Fruit fly (Drosophila melanogaster) whole organism, prepupa: ENCODE data around the gene RSG7.

Experiments used
- CG11902 ChIP-seq: fragments of 200-800 bp; sonication (Bioruptor generic); optimal IDR thresholded peaks from 3 replicates; lab custom pipeline; 2016; ENCODE audit warnings: missing biosample characterization, missing genetic modification characterization
- CG15336 ChIP-seq: fragments of 200-800 bp; sonication (Bioruptor generic); IDR thresholded peaks from 2 replicates; pipeline ENCODE4 v1.3.6; 2022; ENCODE audit warnings: missing biosample characterization, missing genetic modification characterization
- CG1621 ChIP-seq: fragments of 200-800 bp; sonication (Bioruptor generic); optimal IDR thresholded peaks from 3 replicates; lab custom pipeline; 2018; ENCODE audit warnings: missing biosample characterization, mild to moderate bottlenecking, missing genetic modification characterization
- CG6163 ChIP-seq: fragments of 200-800 bp; sonication (Bioruptor generic); IDR thresholded peaks from 3 replicates; pipeline ENCODE4 v1.3.6; 2022; ENCODE audit warnings: missing biosample characterization, missing genetic modification characterization
- CG6276 ChIP-seq: fragments of 200-800 bp; sonication (Bioruptor generic); optimal IDR thresholded peaks from 2 replicates; lab custom pipeline; 2017; ENCODE audit warnings: missing biosample characterization, mild to moderate bottlenecking, missing genetic modification characterization
- CG6854 ChIP-seq: fragments of 200-800 bp; sonication (Bioruptor generic); optimal IDR thresholded peaks from 2 replicates; lab custom pipeline; 2017; ENCODE audit warnings: missing biosample characterization, mild to moderate bottlenecking, missing genetic modification characterization
- CG8119 ChIP-seq: fragments of 200-800 bp; sonication (Bioruptor generic); IDR thresholded peaks from 3 replicates; pipeline ENCODE4 v1.3.6; 2022; ENCODE audit warnings: missing biosample characterization, missing genetic modification characterization
- Eip78C ChIP-seq: fragments of 200-800 bp; sonication (Bioruptor generic); peaks from one replicate; lab custom pipeline; 2016; ENCODE audit warnings: missing biosample characterization, missing genetic modification characterization
- Ets21C ChIP-seq: fragments of 200-800 bp; sonication (Bioruptor generic); optimal IDR thresholded peaks from 3 replicates; lab custom pipeline; 2016; ENCODE audit warnings: missing biosample characterization, missing genetic modification characterization
- Gug ChIP-seq: fragments of 200-800 bp; sonication (Bioruptor generic); IDR thresholded peaks from 2 replicates; pipeline ENCODE4 v1.3.6; 2022; ENCODE audit warnings: missing biosample characterization, missing genetic modification characterization
- Hr38 ChIP-seq: sonication (Bioruptor generic); optimal IDR thresholded peaks from 2 replicates; lab custom pipeline; 2016; ENCODE audit warnings: missing biosample characterization, missing genetic modification characterization
- Hr4 ChIP-seq: fragments of 200-800 bp; sonication (Bioruptor generic); optimal IDR thresholded peaks from 3 replicates; lab custom pipeline; 2016; ENCODE audit warnings: missing biosample characterization, missing genetic modification characterization
- Lpt ChIP-seq: fragments of 200-800 bp; sonication (Bioruptor generic); optimal IDR thresholded peaks from 3 replicates; lab custom pipeline; 2016; ENCODE audit warnings: missing biosample characterization, missing genetic modification characterization
- Met ChIP-seq: fragments of 200-800 bp; sonication (Bioruptor generic); optimal IDR thresholded peaks from 3 replicates; lab custom pipeline; 2016; ENCODE audit warnings: missing biosample characterization, missing genetic modification characterization
- Smox ChIP-seq: fragments of 200-800 bp; sonication (Bioruptor generic); optimal IDR thresholded peaks from 3 replicates; lab custom pipeline; 2016; ENCODE audit warnings: missing biosample characterization, missing genetic modification characterization
- Sox14 ChIP-seq: fragments of 200-800 bp; sonication (Bioruptor generic); optimal IDR thresholded peaks from 3 replicates; lab custom pipeline; 2016; ENCODE audit warnings: missing biosample characterization, missing genetic modification characterization
- Sox15 ChIP-seq: fragments of 200-800 bp; sonication (Bioruptor generic); optimal IDR thresholded peaks from 3 replicates; lab custom pipeline; 2016; ENCODE audit warnings: missing biosample characterization, missing genetic modification characterization
- acj6 ChIP-seq: fragments of 200-800 bp; sonication (Bioruptor generic); optimal IDR thresholded peaks from 3 replicates; lab custom pipeline; 2016; ENCODE audit warnings: missing biosample characterization, missing genetic modification characterization
- esn ChIP-seq: fragments of 200-800 bp; sonication (Bioruptor generic); optimal IDR thresholded peaks from 2 replicates; lab custom pipeline; 2016; ENCODE audit warnings: missing biosample characterization, mild to moderate bottlenecking, missing genetic modification characterization, moderate library complexity
- fkh ChIP-seq: fragments of 200-800 bp; sonication (Bioruptor generic); optimal IDR thresholded peaks from 3 replicates; lab custom pipeline; 2017; ENCODE audit warnings: missing biosample characterization, mild to moderate bottlenecking, missing genetic modification characterization, moderate library complexity
- lz ChIP-seq: fragments of 200-800 bp; sonication (Bioruptor generic); optimal IDR thresholded peaks from 3 replicates; lab custom pipeline; 2016; ENCODE audit warnings: missing biosample characterization, missing genetic modification characterization
- net ChIP-seq: fragments of 200-800 bp; sonication (Bioruptor generic); optimal IDR thresholded peaks from 3 replicates; lab custom pipeline; 2016; ENCODE audit warnings: missing biosample characterization, missing genetic modification characterization
- pdm3 ChIP-seq: fragments of 200-800 bp; sonication (Bioruptor generic); optimal IDR thresholded peaks from 3 replicates; lab custom pipeline; 2016; ENCODE audit warnings: missing biosample characterization, missing genetic modification characterization
- ss ChIP-seq, 2 experiments: fragments of 200-800 bp; sonication (Bioruptor generic); optimal IDR thresholded peaks; 2 replicates in 1 of 2; 3 replicates in 1 of 2; lab custom pipeline; 2017 to 2018; ENCODE audit warnings: mild to moderate bottlenecking in 2 of 2, missing biosample characterization in 2 of 2, missing genetic modification characterization in 2 of 2, moderate library complexity in 1 of 2
- topi ChIP-seq: fragments of 200-800 bp; sonication (Bioruptor generic); optimal IDR thresholded peaks from 3 replicates; lab custom pipeline; 2016; ENCODE audit warnings: missing biosample characterization, missing genetic modification characterization
- vri ChIP-seq: fragments of 200-800 bp; sonication (Bioruptor generic); optimal IDR thresholded peaks from 3 replicates; lab custom pipeline; 2016; ENCODE audit warnings: missing biosample characterization, mild to moderate bottlenecking, missing genetic modification characterization

The RSG7 gene

dm6 chrX:16803299-16803698, 40.9 kb downstream of the RSG7 start, which contains the start of the genes Rai1 and CG13005:
Gene Rai1 (minus strand): TSS chrX:16803344.
Gene CG13005 (plus strand): TSS chrX:16803650.
- TF ChIP-seq lz (GFP tag; lab: Kevin White, UChicago) (no peak), Eip78C (GFP tag; lab: Kevin White, UChicago) (peak; percentile 36), CG1621 (peak; percentile 34), esn (peak; percentile 8)

dm6 chrX:16800530-16801027, 43.7 kb downstream of the RSG7 start, which contains the start of the genes CG9132 and CG4789:
Gene CG9132 (minus strand): TSS chrX:16800710.
Gene CG4789 (plus strand): TSS chrX:16800930.
- TF ChIP-seq fkh, result no peak
- TF ChIP-seq Gug (GFP tag; lab: Robert Waterston, UW), result 0 out of 2 replicates have a peak, but pooled peaks have one; percentile 0

- peak; percentile 67 for TF ChIP-seq Eip78C (GFP tag; lab: Kevin White, UChicago)
- peak; percentile 10; the same call in 1 of the 2 replicates for TF ChIP-seq Gug (GFP tag; lab: Robert Waterston, UW)
- peak; percentile 14 for TF ChIP-seq esn
- TF ChIP-seq CG6276, result no peak
- TF ChIP-seq Met, result no peak
- peak; percentile 74 for TF ChIP-seq Sox14 (GFP tag; lab: Kevin White, UChicago)
- no peak for TF ChIP-seq Sox15 (GFP tag; lab: Kevin White, UChicago)
These were observed 44.3 kb downstream of the RSG7 start for dm6 chrX:16799914-16800313.

- TF ChIP-seq Hr4 (GFP tag; lab: Kevin White, UChicago) (no peak), Lpt (no peak), Smox (GFP tag; lab: Kevin White, UChicago) (no peak), acj6 (no peak), pdm3 (GFP tag; lab: Kevin White, UChicago) (no peak), Eip78C (GFP tag; lab: Kevin White, UChicago) (no peak), vri (no peak), CG8119 (GFP tag; lab: Robert Waterston, UW) (no peak), Hr38 (GFP tag; lab: Kevin White, UChicago) (no peak), Gug (GFP tag; lab: Robert Waterston, UW) (no peak), Ets21C (no peak), net (GFP tag; lab: Kevin White, UChicago) (no peak), CG11902 (GFP tag; lab: Kevin White, UChicago) (no peak), lz (GFP tag; lab: Kevin White, UChicago) (no peak), CG15336 (GFP tag; lab: Robert Waterston, UW) (no peak)
These were observed 46.1 kb downstream of the RSG7 start for dm6 chrX:16798166-16798565.

dm6 chrX:16793129-16793748, 51.0 kb downstream of the RSG7 start:
- TF ChIP-seq fkh, result peak; percentile 41
- no peak for TF ChIP-seq Met
- TF ChIP-seq CG6163 (GFP tag; lab: Robert Waterston, UW), result 0 out of 3 replicates have a peak, but pooled peaks have one; percentile 7
- TF ChIP-seq Eip78C (GFP tag; lab: Kevin White, UChicago), result peak; percentile 42
- TF ChIP-seq topi (GFP tag; lab: Kevin White, UChicago), result no peak

- peak; percentile 7 for TF ChIP-seq CG6854 (GFP tag; lab: Kevin White, UChicago)
- peak; percentile 22 to 29 for TF ChIP-seq ss (GFP tag; optimal IDR thresholded peaks at IDR 0.05; lab: Kevin White, UChicago)
- no peak for TF ChIP-seq lz (GFP tag; lab: Kevin White, UChicago)
- TF ChIP-seq Eip78C (GFP tag; lab: Kevin White, UChicago), result peak; percentile 30
- TF ChIP-seq CG1621, result peak; percentile 35
These were observed 52.1 kb downstream of the RSG7 start, which contains the start of gene CG4768 for dm6 chrX:16791920-16792829. Gene CG4768 (plus strand): TSS chrX:16792119.
